Worm (Caenorhabditis elegans): Measurements from ENCODE around the gene glb-30.

Gene glb-30

ce11 chrIII:1618312-1618711 lies 50.1 kb downstream of the glb-30 start:
- TF ChIP-seq ceh-31 (tag; optimal IDR thresholded peaks at IDR 0.05) (no peak), ceh-6 (GFP tag; optimal IDR thresholded peaks at IDR 0.05) (no peak), hlh-13 (GFP tag; optimal IDR thresholded peaks at IDR 0.05) (no peak), ceh-48 (tag; optimal IDR thresholded peaks at IDR 0.05) (peak; percentile 45), ceh-45 (GFP tag; IDR thresholded peaks at IDR 0.05) (no peak), npax-4 (tag; optimal IDR thresholded peaks at IDR 0.05) (no peak), ceh-22 (tag; optimal IDR thresholded peaks at IDR 0.05) (no peak), ceh-24 (tag; optimal IDR thresholded peaks at IDR 0.05) (no peak)

ce11 chrIII:1616245-1617026 lies 52.0 kb downstream of the glb-30 start:
- TF ChIP-seq K09A11.1 (tag; optimal IDR thresholded peaks at IDR 0.05; ENCODE audit: insufficient read depth) (no peak), pag-3 (tag; optimal IDR thresholded peaks at IDR 0.05; ENCODE audit: borderline replicate concordance) (no peak), gmeb-2 (tag; optimal IDR thresholded peaks at IDR 0.05) (peak; percentile 28), syd-9 (tag; optimal IDR thresholded peaks at IDR 0.05) (no peak), pha-4 (tag; optimal IDR thresholded peaks at IDR 0.05) (no peak), zip-5 (tag; optimal IDR thresholded peaks at IDR 0.05) (no peak), mec-3 (tag; optimal IDR thresholded peaks at IDR 0.05; ENCODE audit: borderline replicate concordance) (no peak)
